Fruit fly (Drosophila melanogaster): Measurements from ENCODE around the gene Strip.

dm6 chr3L:3373994-3374623 lies 45.4 kb upstream of the Strip start, which contains the start of the genes Ythdc1 and CG12010:
- no peak for TF ChIP-seq cnc (optimal IDR thresholded peaks at IDR 0.05)
- no peak for TF ChIP-seq kay (GFP tag; ENCODE audit: borderline replicate concordance)
- TF ChIP-seq ovo (GFP tag; optimal IDR thresholded peaks at IDR 0.05) = no peak
- TF ChIP-seq bab1 (GFP tag; optimal IDR thresholded peaks at IDR 0.05) = peak; percentile 79
- peak; percentile 54 for TF ChIP-seq Mnt (GFP tag; optimal IDR thresholded peaks at IDR 0.05)
- no peak for TF ChIP-seq Clk (GFP tag; optimal IDR thresholded peaks at IDR 0.05)
- TF ChIP-seq CG5204 (GFP tag; optimal IDR thresholded peaks at IDR 0.05) = no peak
- peak; percentile 73 for TF ChIP-seq cic (GFP tag; optimal IDR thresholded peaks at IDR 0.05)
- no peak for TF ChIP-seq Crg-1 (GFP tag; optimal IDR thresholded peaks at IDR 0.05)

Data from whole organism, adult.